Fruit fly (Drosophila melanogaster) whole organism, wandering third instar larva: ENCODE measurements around the gene CG3999.

ENCODE experiments used
- CG32264 ChIP-seq: fragments of 200-800 bp; sonication (Bioruptor generic); optimal IDR thresholded peaks from 2 replicates; lab custom pipeline; 2016; ENCODE audit warnings: missing biosample characterization, missing genetic modification characterization
- CG9705 ChIP-seq: fragments of 200-800 bp; sonication (Bioruptor generic); optimal IDR thresholded peaks from 2 replicates; lab custom pipeline; 2018; ENCODE audit warnings: missing biosample characterization, mild to moderate bottlenecking, missing genetic modification characterization
- CrebA ChIP-seq: fragments of 200-800 bp; sonication (Bioruptor generic); optimal IDR thresholded peaks from 2 replicates; lab custom pipeline; 2016; ENCODE audit warnings: missing biosample characterization, mild to moderate bottlenecking, missing genetic modification characterization, borderline replicate concordance
- Dfd ChIP-seq: fragments of >200 bp; optimal IDR thresholded peaks from 2 replicates; lab custom pipeline; 2017; ENCODE audit warnings: missing biosample characterization, missing genetic modification characterization
- Dif ChIP-seq: fragments of 200-275, 200-300 bp; sonication (Bioruptor generic); optimal IDR thresholded peaks from 2 replicates; lab custom pipeline; 2018; ENCODE audit warnings: missing biosample characterization, missing genetic modification characterization; ENCODE audit not compliant: partially characterized antibody
- GATAd ChIP-seq: sonication (Bioruptor generic); optimal IDR thresholded peaks from 2 replicates; lab custom pipeline; 2016; ENCODE audit warnings: missing biosample characterization, missing genetic modification characterization
- HLH106 ChIP-seq: fragments of 200-800 bp; optimal IDR thresholded peaks from 3 replicates; lab custom pipeline; 2019; ENCODE audit warnings: missing biosample characterization, mild to moderate bottlenecking, missing genetic modification characterization, moderate library complexity
- Hnf4 ChIP-seq: fragments of 200-800 bp; sonication (Bioruptor generic); optimal IDR thresholded peaks from 2 replicates; lab custom pipeline; 2016; ENCODE audit warnings: missing biosample characterization, mild to moderate bottlenecking, missing genetic modification characterization
- Hr78 ChIP-seq: fragments of >200 bp; optimal IDR thresholded peaks from 2 replicates; lab custom pipeline; 2017; ENCODE audit warnings: missing biosample characterization, missing genetic modification characterization
- Hr83 ChIP-seq: fragments of 200-300 bp; sonication (Bioruptor generic); optimal IDR thresholded peaks from 2 replicates; lab custom pipeline; 2016; ENCODE audit warnings: missing biosample characterization, mild to moderate bottlenecking, missing genetic modification characterization, moderate library complexity; ENCODE audit not compliant: poor library complexity, severe bottlenecking
- Mio ChIP-seq: sonication (Bioruptor generic); optimal IDR thresholded peaks from 2 replicates; lab custom pipeline; 2016; ENCODE audit warnings: missing biosample characterization, missing genetic modification characterization
- Myc ChIP-seq: fragments of >200 bp; optimal IDR thresholded peaks from 2 replicates; lab custom pipeline; 2017
- OdsH ChIP-seq: fragments of 200-800 bp; sonication (Bioruptor generic); optimal IDR thresholded peaks from 2 replicates; lab custom pipeline; 2016; ENCODE audit warnings: missing biosample characterization, mild to moderate bottlenecking, missing genetic modification characterization
- Sp1 ChIP-seq: fragments of 200-800 bp; sonication (Bioruptor generic); optimal IDR thresholded peaks from 3 replicates; lab custom pipeline; 2019; ENCODE audit warnings: missing biosample characterization, mild to moderate bottlenecking, missing genetic modification characterization, moderate library complexity
- Vsx2 ChIP-seq: fragments of 200-300, 225-300 bp; sonication (Bioruptor generic); optimal IDR thresholded peaks from 2 replicates; lab custom pipeline; 2018; ENCODE audit warnings: missing biosample characterization, missing genetic modification characterization; ENCODE audit not compliant: partially characterized antibody
- br ChIP-seq: fragments of 200-800 bp; sonication (Bioruptor generic); optimal IDR thresholded peaks from 2 replicates; lab custom pipeline; 2016; ENCODE audit warnings: missing biosample characterization, missing genetic modification characterization
- brk ChIP-seq: fragments of 200-800 bp; sonication (Bioruptor generic); optimal IDR thresholded peaks from 2 replicates; lab custom pipeline; 2016; ENCODE audit warnings: missing biosample characterization, mild to moderate bottlenecking, missing genetic modification characterization
- dl ChIP-seq, 2 experiments: fragments of 175-275, 200-275 bp in 1 of 2; fragments of 200-275 bp in 1 of 2; sonication (Bioruptor generic); optimal IDR thresholded peaks; lab custom pipeline; 2018; ENCODE audit warnings: mild to moderate bottlenecking in 2 of 2, missing biosample characterization in 2 of 2, missing genetic modification characterization in 2 of 2, moderate library complexity in 2 of 2; ENCODE audit not compliant: partially characterized antibody in 2 of 2, insufficient read depth in 1 of 2
- dmrt93B ChIP-seq: fragments of 200-800 bp; sonication (Bioruptor generic); optimal IDR thresholded peaks from 2 replicates; lab custom pipeline; 2018; ENCODE audit warnings: missing biosample characterization, mild to moderate bottlenecking, missing genetic modification characterization
- dsf ChIP-seq: sonication (Bioruptor generic); optimal IDR thresholded peaks from 2 replicates; lab custom pipeline; 2016; ENCODE audit warnings: missing biosample characterization, missing genetic modification characterization, borderline replicate concordance
- ey ChIP-seq: fragments of 200-800 bp; sonication (Bioruptor generic); optimal IDR thresholded peaks from 2 replicates; lab custom pipeline; 2016; ENCODE audit warnings: missing biosample characterization, missing genetic modification characterization
- foxo ChIP-seq, 2 experiments: fragments of 200-800 bp; sonication (Bioruptor generic); optimal IDR thresholded peaks; 2 replicates in 1 of 2; 3 replicates in 1 of 2; lab custom pipeline; 2016 to 2017; ENCODE audit warnings: missing biosample characterization in 2 of 2, missing genetic modification characterization in 2 of 2
- fru ChIP-seq: fragments of 200-800 bp; sonication (Bioruptor generic); optimal IDR thresholded peaks from 3 replicates; lab custom pipeline; 2016; ENCODE audit warnings: missing biosample characterization, mild to moderate bottlenecking, missing genetic modification characterization
- h ChIP-seq: fragments of 200-800 bp; sonication (Bioruptor generic); optimal IDR thresholded peaks from 3 replicates; lab custom pipeline; 2016; ENCODE audit warnings: missing biosample characterization, mild to moderate bottlenecking, missing genetic modification characterization
- jim ChIP-seq: fragments of 175-275, 200-325 bp; sonication (Bioruptor generic); optimal IDR thresholded peaks from 2 replicates; lab custom pipeline; 2016; ENCODE audit warnings: missing biosample characterization, mild to moderate bottlenecking, missing genetic modification characterization
- lola ChIP-seq: fragments of >200 bp; optimal IDR thresholded peaks from 2 replicates; lab custom pipeline; 2017; ENCODE audit warnings: missing biosample characterization, missing genetic modification characterization
- pan ChIP-seq: fragments of >200 bp; optimal IDR thresholded peaks from 2 replicates; lab custom pipeline; 2017
- psq ChIP-seq: fragments of 200-800 bp; sonication (Bioruptor generic); optimal IDR thresholded peaks from 3 replicates; lab custom pipeline; 2017; ENCODE audit warnings: missing biosample characterization, mild to moderate bottlenecking, missing genetic modification characterization, moderate library complexity
- rgr ChIP-seq: fragments of 200-800 bp; sonication (Bioruptor generic); optimal IDR thresholded peaks from 3 replicates; lab custom pipeline; 2016; ENCODE audit warnings: missing biosample characterization, mild to moderate bottlenecking, missing genetic modification characterization
- sage ChIP-seq: fragments of 200-800 bp; sonication (Bioruptor generic); optimal IDR thresholded peaks from 2 replicates; lab custom pipeline; 2016; ENCODE audit warnings: missing biosample characterization, mild to moderate bottlenecking, missing genetic modification characterization
- sv ChIP-seq: fragments of 200-800 bp; sonication (Bioruptor generic); optimal IDR thresholded peaks from 3 replicates; lab custom pipeline; 2016; ENCODE audit warnings: missing biosample characterization, missing genetic modification characterization
- tai ChIP-seq: sonication (Bioruptor generic); optimal IDR thresholded peaks from 2 replicates; lab custom pipeline; 2016; ENCODE audit warnings: missing biosample characterization, missing genetic modification characterization
- woc ChIP-seq: sonication (Bioruptor generic); optimal IDR thresholded peaks from 2 replicates; lab custom pipeline; 2016; ENCODE audit warnings: missing biosample characterization, mild to moderate bottlenecking, missing genetic modification characterization

The CG3999 gene

DNA sequence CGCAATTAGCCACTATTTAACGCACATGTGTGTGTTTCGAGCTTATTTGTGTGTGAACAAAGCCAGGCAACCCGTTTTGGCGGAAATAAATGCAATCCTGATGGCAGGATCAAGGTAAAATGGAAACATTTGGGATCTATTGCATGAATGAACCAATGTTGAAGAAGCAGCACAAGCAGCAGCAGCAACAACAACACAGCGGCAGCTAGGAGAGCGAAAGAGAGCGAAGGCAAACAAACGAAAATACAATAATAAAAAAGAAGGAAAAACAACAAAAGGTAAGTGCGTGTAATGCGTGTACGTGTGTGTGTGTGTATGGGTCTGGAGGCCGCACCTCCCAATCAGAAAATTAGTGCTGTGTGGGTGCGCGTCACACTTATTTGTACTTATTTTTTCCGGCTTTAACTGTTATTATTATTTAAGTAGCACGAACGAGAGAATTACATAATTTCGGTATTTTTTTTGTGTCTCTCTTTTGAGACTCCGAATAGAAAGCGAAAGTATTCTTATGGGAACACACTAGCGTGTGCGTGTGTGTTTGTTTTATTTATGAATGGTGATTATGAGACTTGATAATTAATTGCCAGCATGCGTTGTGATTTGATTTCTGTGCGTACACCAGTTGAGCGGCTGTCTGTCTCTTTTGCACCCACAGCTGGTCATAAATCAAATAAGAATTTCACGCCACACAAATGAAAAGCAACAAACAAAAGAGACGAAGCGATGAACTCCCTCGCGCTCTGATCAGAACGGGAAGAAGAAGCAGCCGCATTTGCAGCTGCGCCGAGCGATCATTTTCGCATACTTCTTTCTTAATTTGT lies 13.5 kb downstream of the CG3999 start:
- no peak for TF ChIP-seq Hnf4 (GFP tag; lab: Kevin White, UChicago)
- no peak for TF ChIP-seq h (GFP tag; lab: Kevin White, UChicago)
- TF ChIP-seq lola (GFP tag; lab: Kevin White, UChicago), result no peak
- no peak for TF ChIP-seq woc (GFP tag; lab: Kevin White, UChicago)
- no peak for TF ChIP-seq GATAd (GFP tag; lab: Kevin White, UChicago)
- TF ChIP-seq psq (GFP tag; lab: Kevin White, UChicago), result no peak
- no peak for TF ChIP-seq Dif (GFP tag; lab: Kevin White, UChicago)
- TF ChIP-seq ey (GFP tag; lab: Kevin White, UChicago), result no peak
- no peak for TF ChIP-seq HLH106
- TF ChIP-seq Hr83, result no peak
- no peak for TF ChIP-seq dsf (GFP tag; lab: Kevin White, UChicago)
- no peak for TF ChIP-seq pan (lab: Kevin White, UChicago)
- TF ChIP-seq Mio (GFP tag; lab: Kevin White, UChicago), result no peak
- no peak for TF ChIP-seq jim (GFP tag; lab: Kevin White, UChicago)
- TF ChIP-seq tai (GFP tag; lab: Kevin White, UChicago), result no peak
- TF ChIP-seq dmrt93B, result no peak

DNA sequence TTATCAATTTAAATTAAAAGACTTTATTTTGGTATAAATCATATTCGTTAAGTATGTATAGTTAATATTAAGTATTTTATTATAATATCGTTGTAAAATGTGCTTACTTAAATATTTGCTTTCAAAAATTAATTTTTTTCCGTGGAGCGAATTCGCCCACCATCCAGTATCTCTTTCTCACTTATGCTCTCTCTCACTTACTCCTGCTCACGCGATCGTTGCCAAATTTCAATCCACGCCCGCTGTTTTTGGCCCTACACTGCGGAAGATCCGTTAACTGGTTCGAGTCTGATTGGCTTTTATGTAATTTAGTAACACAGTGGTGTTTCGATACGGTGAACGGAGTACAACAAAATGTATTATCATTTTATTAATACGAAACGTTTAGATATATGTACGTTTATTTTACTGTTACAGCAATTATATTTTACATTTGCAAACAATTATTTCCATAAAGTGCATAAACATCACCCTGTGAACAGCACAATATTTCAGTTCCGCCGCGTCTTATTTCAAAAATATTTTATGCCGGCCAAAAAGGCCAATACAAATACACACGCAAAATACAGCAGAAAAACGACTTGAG lies 14.3 kb downstream of the CG3999 start:
- TF ChIP-seq Vsx2 (GFP tag; lab: Kevin White, UChicago), result no peak
- TF ChIP-seq dmrt93B, result peak; percentile 53
- peak; percentile 80 for TF ChIP-seq HLH106
- peak; percentile 0 for TF ChIP-seq GATAd (GFP tag; lab: Kevin White, UChicago)
- TF ChIP-seq Sp1 (GFP tag; lab: Kevin White, UChicago), result peak; percentile 80
- peak; percentile 10 for TF ChIP-seq Hr83
- TF ChIP-seq brk, result peak; percentile 75
- TF ChIP-seq Dfd (GFP tag; lab: Kevin White, UChicago), result no peak
- peak; percentile 53 for TF ChIP-seq br (GFP tag; lab: Kevin White, UChicago)
- TF ChIP-seq Hr78, result no peak
- TF ChIP-seq h (GFP tag; lab: Kevin White, UChicago), result peak; percentile 63
- TF ChIP-seq Myc (lab: Kevin White, UChicago), result no peak
- peak in 1 of 2 experiments; percentile 85 for TF ChIP-seq foxo (GFP tag; optimal IDR thresholded peaks at IDR 0.05; lab: Kevin White, UChicago)
- TF ChIP-seq CG32264 (GFP tag; lab: Kevin White, UChicago), result no peak
- peak; percentile 25 for TF ChIP-seq CrebA (GFP tag; lab: Kevin White, UChicago)
- peak; percentile 74 for TF ChIP-seq psq (GFP tag; lab: Kevin White, UChicago)
- TF ChIP-seq rgr (GFP tag; lab: Kevin White, UChicago), result peak; percentile 72
- TF ChIP-seq sv (GFP tag; lab: Kevin White, UChicago), result peak; percentile 48
- TF ChIP-seq woc (GFP tag; lab: Kevin White, UChicago), result peak; percentile 52
- TF ChIP-seq fru (GFP tag; lab: Kevin White, UChicago), result peak; percentile 76
- no peak for TF ChIP-seq dl (GFP tag; optimal IDR thresholded peaks at IDR 0.05; lab: Kevin White, UChicago; ENCODE audit: insufficient read depth in 1 of 2, partially characterized antibody in 2 of 2)
- peak; percentile 59 for TF ChIP-seq sage (GFP tag; lab: Kevin White, UChicago)
- peak; percentile 3 for TF ChIP-seq tai (GFP tag; lab: Kevin White, UChicago)
- TF ChIP-seq ey (GFP tag; lab: Kevin White, UChicago), result peak; percentile 57
- TF ChIP-seq OdsH, result peak; percentile 75
- peak; percentile 38 for TF ChIP-seq CG9705
- TF ChIP-seq dsf (GFP tag; lab: Kevin White, UChicago), result peak; percentile 8
